Worm (Caenorhabditis elegans): ENCODE results near the gene H23L24.4.

The H23L24.4 gene

ce11 chrIV:8737354-8737753 is 31.9 kb upstream of the H23L24.4 start:
- TF ChIP-seq nfya-1 (tag; optimal IDR thresholded peaks at IDR 0.05) (peak; percentile 66), ceh-48 (tag; optimal IDR thresholded peaks at IDR 0.05) (peak; percentile 31), dmd-4 (tag; optimal IDR thresholded peaks at IDR 0.05; ENCODE audit: borderline replicate concordance) (no peak)

ce11 chrIV:8730469-8730868 is 25.1 kb upstream of the H23L24.4 start, which contains the start of gene F21D5.3:
TSS of gene F21D5.3 (plus strand) at chrIV:8730815.
- TF ChIP-seq elt-2 (tag; optimal IDR thresholded peaks at IDR 0.05), result peak; percentile 55
- TF ChIP-seq hlh-30 (tag; optimal IDR thresholded peaks at IDR 0.05; ENCODE audit: insufficient read depth), result no peak

- TF ChIP-seq lim-6 (tag; optimal IDR thresholded peaks at IDR 0.05) (no peak), hlh-30 (tag; optimal IDR thresholded peaks at IDR 0.05; ENCODE audit: insufficient read depth) (peak; percentile 56)
Measured at ce11 chrIV:8729636-8730035, 24.2 kb upstream of the H23L24.4 start.

- TF ChIP-seq ceh-48 (tag; optimal IDR thresholded peaks at IDR 0.05), result no peak
- TF ChIP-seq nfya-1 (tag; optimal IDR thresholded peaks at IDR 0.05), result no peak
- no peak for TF ChIP-seq tbx-7 (tag; optimal IDR thresholded peaks at IDR 0.05)
- no peak for TF ChIP-seq sdc-2 (tag; optimal IDR thresholded peaks at IDR 0.05)
- TF ChIP-seq ceh-24 (tag; optimal IDR thresholded peaks at IDR 0.05), result no peak
Measured at ce11 chrIV:8728122-8728521, 22.7 kb upstream of the H23L24.4 start, which contains the start of gene otub-3. TSS of gene otub-3 (plus strand) at chrIV:8728177.

- no peak for TF ChIP-seq lim-6 (tag; optimal IDR thresholded peaks at IDR 0.05)
- no peak for TF ChIP-seq F13H6.1 (tag; optimal IDR thresholded peaks at IDR 0.05)
- no peak for TF ChIP-seq C08G9.2 (tag; optimal IDR thresholded peaks at IDR 0.05)
- no peak for TF ChIP-seq pax-1 (tag; optimal IDR thresholded peaks at IDR 0.05)
- no peak for TF ChIP-seq Y22D7AL.16 (tag; optimal IDR thresholded peaks at IDR 0.05)
- no peak for TF ChIP-seq ceh-19 (GFP tag; optimal IDR thresholded peaks at IDR 0.05)
- TF ChIP-seq madf-2 (tag; optimal IDR thresholded peaks at IDR 0.05), result no peak
- TF ChIP-seq nhr-232 (tag; optimal IDR thresholded peaks at IDR 0.05), result no peak
- TF ChIP-seq dmd-4 (tag; optimal IDR thresholded peaks at IDR 0.05; ENCODE audit: borderline replicate concordance), result no peak
- TF ChIP-seq ceh-45 (GFP tag; IDR thresholded peaks at IDR 0.05), result no peak
- TF ChIP-seq fax-1 (tag; optimal IDR thresholded peaks at IDR 0.05), result no peak
- TF ChIP-seq elt-2 (tag; optimal IDR thresholded peaks at IDR 0.05), result no peak
- TF ChIP-seq pha-4 (tag; optimal IDR thresholded peaks at IDR 0.05), result no peak
- TF ChIP-seq ceh-24 (tag; optimal IDR thresholded peaks at IDR 0.05), result no peak
- no peak for TF ChIP-seq pqm-1 (tag; optimal IDR thresholded peaks at IDR 0.05)
Measured at ce11 chrIV:8725345-8725744, 19.9 kb upstream of the H23L24.4 start, which contains the start of gene pgm-3. TSS of gene pgm-3 (plus strand) at chrIV:8725722.

ce11 chrIV:8724907-8725306 is 19.5 kb upstream of the H23L24.4 start:
- TF ChIP-seq zip-5 (tag; optimal IDR thresholded peaks at IDR 0.05) (no peak), syd-9 (tag; optimal IDR thresholded peaks at IDR 0.05) (no peak), elt-4 (tag; optimal IDR thresholded peaks at IDR 0.05) (no peak), pag-3 (tag; optimal IDR thresholded peaks at IDR 0.05; ENCODE audit: borderline replicate concordance) (no peak), unc-55 (GFP tag; optimal IDR thresholded peaks at IDR 0.05) (no peak), lin-11 (tag; optimal IDR thresholded peaks at IDR 0.05) (no peak), elt-2 (tag; optimal IDR thresholded peaks at IDR 0.05) (no peak), dmd-4 (tag; optimal IDR thresholded peaks at IDR 0.05; ENCODE audit: borderline replicate concordance) (no peak), dve-1 (tag; optimal IDR thresholded peaks at IDR 0.05) (no peak), pha-4 (tag; optimal IDR thresholded peaks at IDR 0.05) (no peak), nfya-1 (tag; optimal IDR thresholded peaks at IDR 0.05) (no peak), pax-1 (tag; optimal IDR thresholded peaks at IDR 0.05) (no peak)

ce11 chrIV:8723720-8724119 is 18.3 kb upstream of the H23L24.4 start, which contains the start of gene F21D5.9:
TSS of gene F21D5.9 (plus strand) at chrIV:8724020.
- TF ChIP-seq dve-1 (tag; optimal IDR thresholded peaks at IDR 0.05) (no peak), pqm-1 (tag; optimal IDR thresholded peaks at IDR 0.05) (no peak), fkh-6 (tag; optimal IDR thresholded peaks at IDR 0.05) (no peak), C38D4.7 (GFP tag; optimal IDR thresholded peaks at IDR 0.05) (no peak), ztf-16 (tag; optimal IDR thresholded peaks at IDR 0.05) (no peak), pha-2 (tag; optimal IDR thresholded peaks at IDR 0.05) (no peak), fax-1 (tag; optimal IDR thresholded peaks at IDR 0.05) (no peak), ama-1 (optimal IDR thresholded peaks at IDR 0.05) (no peak), zip-5 (tag; optimal IDR thresholded peaks at IDR 0.05) (no peak)
